Fruit fly (Drosophila melanogaster): ENCODE results near the gene CG7910.

The CG7910 gene

DNA sequence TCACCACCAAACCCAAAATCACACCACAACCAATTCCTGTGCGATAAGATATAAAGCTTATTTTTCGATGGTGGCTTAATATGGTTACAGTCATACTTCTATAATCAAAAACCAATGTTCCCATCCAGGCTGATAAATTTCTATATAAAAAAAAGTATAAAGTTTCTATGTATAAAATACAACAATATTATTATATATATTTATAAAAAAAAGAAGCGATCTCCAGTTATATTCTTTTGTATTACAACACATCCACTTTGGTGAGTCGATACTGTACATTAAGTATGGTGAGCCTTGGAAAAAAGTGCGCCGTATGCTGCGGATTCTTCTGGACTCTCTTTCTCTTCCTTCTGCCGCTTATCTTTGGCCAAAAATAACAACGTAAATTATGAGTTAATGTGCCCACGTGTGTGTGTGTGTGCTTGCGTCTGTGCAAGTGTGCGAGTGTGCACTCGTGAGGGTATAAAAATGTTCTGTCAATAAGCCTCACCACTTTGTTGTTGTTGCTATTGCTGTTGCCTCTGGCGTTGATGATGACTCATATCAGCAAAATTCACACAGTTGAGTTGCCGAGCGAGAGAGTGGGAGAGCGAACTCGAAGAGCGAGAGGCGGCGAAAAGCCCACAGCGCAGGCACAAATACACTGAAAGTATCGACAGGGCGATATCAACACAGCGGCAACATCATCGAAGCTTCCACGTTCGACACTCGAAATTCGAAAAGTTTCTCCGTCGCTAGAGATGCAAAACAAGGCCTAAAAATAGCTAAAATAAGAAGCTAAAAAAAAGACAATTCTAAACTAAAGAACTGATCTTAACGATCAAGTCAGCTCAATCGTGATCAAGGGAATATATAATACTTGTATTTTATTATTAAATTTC, 32.6 kb downstream of the CG7910 start (continued):
- TF ChIP-seq kni (GFP tag; optimal IDR thresholded peaks at IDR 0.05) (peak; percentile 38), Hr3 (GFP tag; optimal IDR thresholded peaks at IDR 0.05) (peak; percentile 62), CHES-1-like (GFP tag; optimal IDR thresholded peaks at IDR 0.05) (no peak), p53 (GFP tag; optimal IDR thresholded peaks at IDR 0.05) (no peak), CG13424 (tag; optimal IDR thresholded peaks at IDR 0.05) (peak; percentile 75), disco-r (GFP tag; optimal IDR thresholded peaks at IDR 0.05) (peak; percentile 11), CG30403 (GFP tag; optimal IDR thresholded peaks at IDR 0.05) (peak; percentile 13), Poxn (GFP tag; IDR thresholded peaks at IDR 0.05) (0 out of 2 replicates have a peak, but pooled peaks have one; percentile 48), HLH4C (GFP tag; IDR thresholded peaks at IDR 0.05; ENCODE audit: partially characterized antibody) (no peak), CG3065 (GFP tag; optimal IDR thresholded peaks at IDR 0.05) (no peak), abd-A (tag; optimal IDR thresholded peaks at IDR 0.05) (peak; percentile 83), CG9609 (GFP tag; optimal IDR thresholded peaks at IDR 0.05) (no peak), eve (GFP tag; optimal IDR thresholded peaks at IDR 0.05) (no peak), MBD-R2 (GFP tag; IDR thresholded peaks at IDR 0.05) (peak; percentile 25; the same call in 1 of the 2 replicates), CG15601 (tag; optimal IDR thresholded peaks at IDR 0.05) (peak; percentile 41), CG6654 (GFP tag; optimal IDR thresholded peaks at IDR 0.05) (peak; percentile 17), Hmx (GFP tag; optimal IDR thresholded peaks at IDR 0.05) (peak; percentile 1), CG10959 (GFP tag; IDR thresholded peaks at IDR 0.05) (no peak), onecut (GFP tag; IDR thresholded peaks at IDR 0.05) (no peak; the same call in none of the 2 replicates), sr (GFP tag; IDR thresholded peaks at IDR 0.05) (no peak; the same call in 2 of the 3 replicates), trh (GFP tag; optimal IDR thresholded peaks at IDR 0.05) (no peak), ssp (GFP tag; IDR thresholded peaks at IDR 0.05) (peak; percentile 44), NFAT (GFP tag; IDR thresholded peaks at IDR 0.05) (peak; percentile 51; the same call in 1 of the 2 replicates), salm (tag; optimal IDR thresholded peaks at IDR 0.05) (peak; percentile 39), CG14965 (GFP tag; optimal IDR thresholded peaks at IDR 0.05; ENCODE audit: borderline replicate concordance) (no peak), tll (GFP tag; optimal IDR thresholded peaks at IDR 0.05) (no peak), Opbp (GFP tag; IDR thresholded peaks at IDR 0.05; ENCODE audit: partially characterized antibody) (no peak), ranshi (GFP tag; IDR thresholded peaks at IDR 0.05) (peak; percentile 82), CG3995 (GFP tag; optimal IDR thresholded peaks at IDR 0.05) (no peak), az2 (GFP tag; optimal IDR thresholded peaks at IDR 0.05) (peak; percentile 2), CG2129 (GFP tag; IDR thresholded peaks at IDR 0.05; ENCODE audit: partially characterized antibody) (no peak), dysf (GFP tag; IDR thresholded peaks at IDR 0.05) (peak; percentile 78), CG16779 (GFP tag; IDR thresholded peaks at IDR 0.05) (no peak), CG10543 (GFP tag; optimal IDR thresholded peaks at IDR 0.05) (peak; percentile 74), cg (GFP tag; optimal IDR thresholded peaks at IDR 0.05) (peak; percentile 91), CG4707 (GFP tag; optimal IDR thresholded peaks at IDR 0.05) (no peak), crc (GFP tag; optimal IDR thresholded peaks at IDR 0.05) (no peak), zfh1 (GFP tag; IDR thresholded peaks at IDR 0.05) (no peak; the same call in 2 of the 3 replicates), vfl (GFP tag; optimal IDR thresholded peaks at IDR 0.05) (no peak), bab2 (GFP tag; optimal IDR thresholded peaks at IDR 0.05) (peak; percentile 14), insv (GFP tag; optimal IDR thresholded peaks at IDR 0.05) (peak in 1 of 2 experiments; percentile 24), Awh (GFP tag; IDR thresholded peaks at IDR 0.05) (no peak), otp (GFP tag; IDR thresholded peaks at IDR 0.05) (no peak), ab (GFP tag; optimal IDR thresholded peaks at IDR 0.05) (no peak), jigr1 (GFP tag; IDR thresholded peaks at IDR 0.05) (0 out of 3 replicates have a peak, but pooled peaks have one; percentile 38), dm (GFP tag; optimal IDR thresholded peaks at IDR 0.05) (peak; percentile 20), pfk (GFP tag; optimal IDR thresholded peaks at IDR 0.05) (peak; percentile 29), crp (GFP tag; optimal IDR thresholded peaks at IDR 0.05) (no peak), jing (GFP tag; optimal IDR thresholded peaks at IDR 0.05) (no peak)
